Fruit fly (Drosophila melanogaster): ENCODE results near the gene Hcs.

Gene Hcs

dm6 chr3R:5502646-5503045 lies 27.9 kb downstream of the Hcs start, which contains the start of gene NKCC:
TSS of gene NKCC (minus strand) at chr3R:5502702.
- no peak for TF ChIP-seq Stat92E (GFP tag; optimal IDR thresholded peaks at IDR 0.05)
- peak; percentile 46; the same call in 1 of the 2 replicates for TF ChIP-seq E2f2 (GFP tag; IDR thresholded peaks at IDR 0.05)
- peak; percentile 30 for TF ChIP-seq CG12769 (tag; optimal IDR thresholded peaks at IDR 0.05)
- no peak for TF ChIP-seq Rfx (GFP tag; IDR thresholded peaks at IDR 0.05)
- TF ChIP-seq pho (GFP tag; optimal IDR thresholded peaks at IDR 0.05): no peak
- TF ChIP-seq Fer1 (GFP tag; optimal IDR thresholded peaks at IDR 0.05): peak; percentile 18
- no peak for TF ChIP-seq br (optimal IDR thresholded peaks at IDR 0.05)
- TF ChIP-seq CG13894 (tag; optimal IDR thresholded peaks at IDR 0.05): peak; percentile 13
- TF ChIP-seq Camta (GFP tag; optimal IDR thresholded peaks at IDR 0.05): no peak
- peak; percentile 80 for TF ChIP-seq Deaf1 (tag; optimal IDR thresholded peaks at IDR 0.05)
- TF ChIP-seq CG13287 (GFP tag; IDR thresholded peaks at IDR 0.05; ENCODE audit: partially characterized antibody): peak; percentile 29; the same call in 1 of the 2 replicates
- TF ChIP-seq CG15514 (GFP tag; optimal IDR thresholded peaks at IDR 0.05): peak; percentile 25
- peak; percentile 86 for TF ChIP-seq CG5180 (GFP tag; optimal IDR thresholded peaks at IDR 0.05)
- no peak for TF ChIP-seq unpg (GFP tag; optimal IDR thresholded peaks at IDR 0.05)
- peak; percentile 22 for TF ChIP-seq sug (tag; optimal IDR thresholded peaks at IDR 0.05)
- peak; percentile 10 for TF ChIP-seq Dp (GFP tag; optimal IDR thresholded peaks at IDR 0.05)
- no peak for TF ChIP-seq CG1024 (GFP tag; IDR thresholded peaks at IDR 0.05)
- no peak for TF ChIP-seq Poxn (GFP tag; IDR thresholded peaks at IDR 0.05)
- TF ChIP-seq nom (GFP tag; optimal IDR thresholded peaks at IDR 0.05): no peak
- TF ChIP-seq CG15601 (tag; optimal IDR thresholded peaks at IDR 0.05): no peak
- TF ChIP-seq chinmo (GFP tag; IDR thresholded peaks at IDR 0.05; ENCODE audit: partially characterized antibody): 0 out of 4 replicates have a peak, but pooled peaks have one; percentile 34
- TF ChIP-seq CG14965 (GFP tag; optimal IDR thresholded peaks at IDR 0.05; ENCODE audit: borderline replicate concordance): no peak
- 0 out of 2 replicates have a peak, but pooled peaks have one; percentile 12 for TF ChIP-seq CG14014 (GFP tag; IDR thresholded peaks at IDR 0.05)
- TF ChIP-seq Med (GFP tag): peak; percentile 82
- TF ChIP-seq Pdp1 (GFP tag; optimal IDR thresholded peaks at IDR 0.05): peak in 1 of 2 experiments; percentile 3
- peak; percentile 1 for TF ChIP-seq Myb (GFP tag; optimal IDR thresholded peaks at IDR 0.05)
- TF ChIP-seq MBD-R2 (GFP tag; IDR thresholded peaks at IDR 0.05): 0 out of 2 replicates have a peak, but pooled peaks have one; percentile 18
- TF ChIP-seq CG34376 (GFP tag; optimal IDR thresholded peaks at IDR 0.05): peak; percentile 15
- 0 out of 2 replicates have a peak, but pooled peaks have one; percentile 4 for TF ChIP-seq sens-2 (GFP tag; IDR thresholded peaks at IDR 0.05)
- TF ChIP-seq zfh1 (GFP tag; IDR thresholded peaks at IDR 0.05): 0 out of 3 replicates have a peak, but pooled peaks have one; percentile 12
- TF ChIP-seq CG1832 (GFP tag; optimal IDR thresholded peaks at IDR 0.05): no peak
- no peak for TF ChIP-seq lov (optimal IDR thresholded peaks at IDR 0.05)
- no peak for TF ChIP-seq lov (GFP tag; IDR thresholded peaks at IDR 0.05)
- no peak for TF ChIP-seq lbe (GFP tag; optimal IDR thresholded peaks at IDR 0.05)
- TF ChIP-seq CG12071 (GFP tag; optimal IDR thresholded peaks at IDR 0.05): no peak
- TF ChIP-seq scrt (GFP tag; optimal IDR thresholded peaks at IDR 0.05): peak; percentile 31
- TF ChIP-seq gfzf (GFP tag; optimal IDR thresholded peaks at IDR 0.05): no peak
- TF ChIP-seq vnd (GFP tag; IDR thresholded peaks at IDR 0.05; ENCODE audit: partially characterized antibody): 0 out of 3 replicates have a peak, but pooled peaks have one; percentile 15
- TF ChIP-seq BtbVII (GFP tag; optimal IDR thresholded peaks at IDR 0.05): no peak
- TF ChIP-seq CG4424 (GFP tag; optimal IDR thresholded peaks at IDR 0.05): no peak
- no peak for TF ChIP-seq CG8290 (GFP tag; optimal IDR thresholded peaks at IDR 0.05)
- TF ChIP-seq CG8290 (tag; optimal IDR thresholded peaks at IDR 0.05): peak in 1 of 2 experiments; percentile 3
- peak; percentile 4 for TF ChIP-seq exex (tag; optimal IDR thresholded peaks at IDR 0.05)
- TF ChIP-seq jigr1 (GFP tag; IDR thresholded peaks at IDR 0.05): no peak
- TF ChIP-seq D19B (GFP tag; optimal IDR thresholded peaks at IDR 0.05): peak; percentile 27
- no peak for TF ChIP-seq nau (GFP tag; optimal IDR thresholded peaks at IDR 0.05)
- no peak for TF ChIP-seq repo (GFP tag; optimal IDR thresholded peaks at IDR 0.05)
- TF ChIP-seq Adf1 (GFP tag; IDR thresholded peaks at IDR 0.05): peak; percentile 57

All from whole organism, embryonic.